Fruit fly (Drosophila melanogaster) Kc167 (cell line): Measurements from ENCODE around the gene Cyfip.

Source experiments
- Myc ChIP-seq: fragments of >200 bp; optimal IDR thresholded peaks from 2 replicates; lab custom pipeline; 2017; ENCODE audit warnings: missing external identifiers
- Sin3A ChIP-seq: fragments of >200 bp; optimal IDR thresholded peaks from 2 replicates; lab custom pipeline; 2018; ENCODE audit warnings: missing external identifiers
- h ChIP-seq: fragments of >200 bp; optimal IDR thresholded peaks from 3 replicates; lab custom pipeline; 2018; ENCODE audit warnings: missing external identifiers
- insv ChIP-seq: fragments of >200 bp; optimal IDR thresholded peaks from 3 replicates; lab custom pipeline; 2018; ENCODE audit warnings: missing external identifiers
- psq ChIP-seq: fragments of >200 bp; optimal IDR thresholded peaks from 2 replicates; lab custom pipeline; 2017; ENCODE audit warnings: missing external identifiers
- ttk ChIP-seq: sonication (Bioruptor generic); optimal IDR thresholded peaks from 2 replicates; lab custom pipeline; 2017; ENCODE audit warnings: missing external identifiers

DNA sequence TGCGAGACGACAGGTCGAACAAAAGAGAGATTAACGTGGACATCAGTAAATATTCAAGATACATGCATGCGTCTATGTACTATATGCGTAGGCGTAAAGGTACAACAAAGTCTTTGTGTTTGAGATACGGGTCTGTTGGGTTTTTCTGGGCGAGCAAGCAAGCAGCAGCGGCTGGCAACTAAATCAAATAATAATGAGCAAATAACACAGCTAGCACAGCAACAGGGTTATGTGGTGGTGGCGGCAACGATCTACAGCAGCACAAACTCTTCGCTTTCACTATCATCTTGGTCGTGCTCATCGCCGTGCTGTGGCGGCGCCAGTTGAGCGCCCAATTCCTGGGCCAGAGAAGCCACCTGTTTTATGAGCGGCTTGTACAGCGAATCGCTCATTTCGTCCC lies 21.0 kb downstream of the Cyfip start:
- TF ChIP-seq Myc (lab: Kevin White, UChicago) = no peak
- no peak for TF ChIP-seq psq (lab: Kevin White, UChicago)
- TF ChIP-seq Sin3A = no peak
- TF ChIP-seq insv = no peak
- TF ChIP-seq ttk = no peak
- no peak for TF ChIP-seq h (lab: Kevin White, UChicago)
